Worm (Caenorhabditis elegans) whole organism, L4/young adult: ENCODE results near the gene ndx-3.

ENCODE experiments used
- W03F9.2 ChIP-seq: fragments of 150-350 bp; optimal IDR thresholded peaks from 2 replicates; lab custom pipeline; 2014; ENCODE audit warnings: missing biosample characterization, missing genetic modification characterization
- dao-5 ChIP-seq: sonication (generic microtip); optimal IDR thresholded peaks from 2 replicates; lab custom pipeline; 2016; ENCODE audit warnings: missing genotype, missing genetic modification characterization, moderate library complexity, missing compliant biosample characterization
- him-1 ChIP-seq: sonication (generic microtip); optimal IDR thresholded peaks from 2 replicates; lab custom pipeline; 2016; ENCODE audit warnings: missing genotype, missing genetic modification reagents, missing genetic modification characterization, missing compliant biosample characterization

DNA sequence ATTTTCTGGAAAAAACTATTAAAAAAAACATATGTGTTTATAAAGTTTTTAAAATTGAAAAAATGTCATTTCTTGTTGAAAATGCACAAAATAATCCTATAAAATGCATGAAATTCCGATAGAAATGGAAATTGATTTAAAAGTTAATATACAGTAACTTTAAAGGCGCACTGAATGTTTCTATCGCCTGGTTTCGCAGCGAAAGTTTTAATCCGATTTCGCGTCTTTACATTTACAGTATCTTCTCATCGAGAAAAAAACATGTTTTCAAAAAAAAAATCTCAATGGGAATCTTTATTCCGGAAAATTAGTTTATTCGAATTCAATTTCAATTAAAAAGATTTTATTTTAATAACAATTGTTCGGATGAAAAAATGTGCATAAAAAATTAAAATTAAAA is 39.2 kb upstream of the ndx-3 start, which contains the start of gene R05F9.11:
- TF ChIP-seq W03F9.2 (no peak), him-1 (tag; lab: Kevin White, UChicago) (no peak), dao-5 (tag; lab: Kevin White, UChicago) (no peak)
